Fruit fly (Drosophila melanogaster) S2 (cell line): Measurements from ENCODE around the gene Ost48.

Source experiments
- CG8478 ChIP-seq: fragments of >200 bp; optimal IDR thresholded peaks from 2 replicates; lab custom pipeline; 2018
- CTCF ChIP-seq, 2 experiments: fragments of >200 bp; optimal IDR thresholded peaks; 2 replicates each; lab custom pipeline; 2018

- TF ChIP-seq CG8478 (lab: Kevin White, UChicago) (no peak), CTCF (optimal IDR thresholded peaks at IDR 0.05; lab: Kevin White, UChicago) (peak in 1 of 2 experiments; percentile 32)
Measured at dm6 chrX:9156388-9156823, 1.9 kb downstream of the Ost48 start, which contains the start of gene His3.3B.
